Fruit fly (Drosophila melanogaster): ENCODE data around the gene CG15599.

The CG15599 gene

DNA sequence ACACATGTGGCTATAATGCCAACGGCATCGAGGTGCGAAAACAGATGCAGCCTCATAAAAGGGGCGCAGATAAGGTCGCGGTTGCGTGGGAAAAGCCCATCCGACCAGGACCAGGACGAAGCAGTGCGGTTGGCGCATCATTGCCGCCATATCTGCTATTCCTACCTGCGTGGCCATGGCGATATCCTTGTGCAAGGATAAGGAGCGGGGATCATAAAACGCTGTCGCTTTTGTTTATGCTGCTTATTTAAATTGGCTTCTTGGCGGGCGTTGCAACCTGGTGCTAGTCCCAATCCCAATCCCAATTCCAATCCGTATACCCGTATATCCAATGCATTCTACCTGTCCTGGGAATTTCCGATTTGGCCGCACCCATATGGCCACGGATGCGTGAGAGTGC lies 41.9 kb downstream of the CG15599 start:
- TF ChIP-seq rn (GFP tag; IDR thresholded peaks at IDR 0.05) (no peak), CG9948 (tag; optimal IDR thresholded peaks at IDR 0.05) (no peak), Ets98B (GFP tag; IDR thresholded peaks at IDR 0.05) (no peak), Pif1B (GFP tag; optimal IDR thresholded peaks at IDR 0.05) (no peak), EcR (GFP tag; optimal IDR thresholded peaks at IDR 0.05) (no peak), CG8159 (tag; optimal IDR thresholded peaks at IDR 0.05) (no peak), CG10348 (GFP tag; IDR thresholded peaks at IDR 0.05) (no peak), gl (tag; optimal IDR thresholded peaks at IDR 0.05) (no peak), Pif1A (GFP tag; optimal IDR thresholded peaks at IDR 0.05) (no peak), Snoo (tag; optimal IDR thresholded peaks at IDR 0.05) (no peak)

- TF ChIP-seq gl (tag; optimal IDR thresholded peaks at IDR 0.05) (no peak), D1 (tag; optimal IDR thresholded peaks at IDR 0.05) (no peak), CG4496 (GFP tag; IDR thresholded peaks at IDR 0.05) (no peak), Snoo (tag; optimal IDR thresholded peaks at IDR 0.05) (no peak), Pif1A (GFP tag; optimal IDR thresholded peaks at IDR 0.05) (no peak), CG14655 (GFP tag; optimal IDR thresholded peaks at IDR 0.05) (no peak)
Observed at dm6 chrX:15643922-15644321, 44.7 kb downstream of the CG15599 start, which contains the start of gene CG8117. Gene CG8117 (plus strand): TSS chrX:15644222.

DNA sequence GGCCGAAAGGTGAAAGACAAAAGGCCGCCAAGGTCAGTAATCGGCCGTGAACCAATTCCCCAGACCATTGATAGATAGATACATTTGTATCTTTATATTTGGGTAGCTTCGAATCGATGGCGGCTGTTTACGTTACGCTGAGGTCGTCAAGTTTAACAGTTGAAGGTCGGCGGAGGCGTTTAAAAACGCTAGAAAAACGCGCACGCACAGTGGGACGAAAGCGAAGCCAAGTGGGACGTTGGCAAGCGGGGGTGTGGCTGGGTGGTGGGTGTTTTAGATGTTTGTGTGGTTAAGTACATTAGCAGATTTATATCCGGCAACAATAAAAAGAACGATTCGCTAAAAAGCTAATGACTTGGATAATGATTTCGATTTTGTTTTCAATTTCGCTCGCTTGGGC lies 45.4 kb downstream of the CG15599 start:
- no peak for TF ChIP-seq CG9948 (tag; optimal IDR thresholded peaks at IDR 0.05)
- TF ChIP-seq CG4496 (GFP tag; IDR thresholded peaks at IDR 0.05) = no peak
- no peak for TF ChIP-seq Ets98B (GFP tag; IDR thresholded peaks at IDR 0.05)
- TF ChIP-seq CG32121 (GFP tag; IDR thresholded peaks at IDR 0.05) = no peak
- TF ChIP-seq Pif1A (GFP tag; optimal IDR thresholded peaks at IDR 0.05) = no peak
- TF ChIP-seq CG12605 (GFP tag; IDR thresholded peaks at IDR 0.05) = no peak
- no peak for TF ChIP-seq D1 (tag; optimal IDR thresholded peaks at IDR 0.05)
- no peak for TF ChIP-seq CG10348 (GFP tag; IDR thresholded peaks at IDR 0.05)
- TF ChIP-seq CG8301 (tag; optimal IDR thresholded peaks at IDR 0.05) = no peak
- no peak for TF ChIP-seq fd96Ca (GFP tag; IDR thresholded peaks at IDR 0.05)
- TF ChIP-seq Pif1B (GFP tag; optimal IDR thresholded peaks at IDR 0.05) = no peak
- TF ChIP-seq CG8159 (tag; optimal IDR thresholded peaks at IDR 0.05) = no peak
- TF ChIP-seq Snoo (tag; optimal IDR thresholded peaks at IDR 0.05) = no peak
- no peak for TF ChIP-seq EcR (GFP tag; optimal IDR thresholded peaks at IDR 0.05)
- TF ChIP-seq CG34367 (tag; optimal IDR thresholded peaks at IDR 0.05) = no peak
- no peak for TF ChIP-seq CG17806 (tag; optimal IDR thresholded peaks at IDR 0.05)
- TF ChIP-seq CG14655 (GFP tag; optimal IDR thresholded peaks at IDR 0.05) = no peak
- no peak for TF ChIP-seq gl (tag; optimal IDR thresholded peaks at IDR 0.05)

- peak; percentile 34 for TF ChIP-seq D1 (tag; optimal IDR thresholded peaks at IDR 0.05)
- peak; percentile 64 for TF ChIP-seq CG34367 (tag; optimal IDR thresholded peaks at IDR 0.05)
- TF ChIP-seq EcR (GFP tag; optimal IDR thresholded peaks at IDR 0.05) = no peak
- no peak for TF ChIP-seq CG10348 (GFP tag; IDR thresholded peaks at IDR 0.05)
- no peak for TF ChIP-seq CG13204 (GFP tag; optimal IDR thresholded peaks at IDR 0.05)
- TF ChIP-seq CG9948 (tag; optimal IDR thresholded peaks at IDR 0.05) = peak; percentile 66
- TF ChIP-seq Snoo (tag; optimal IDR thresholded peaks at IDR 0.05) = peak; percentile 66
- no peak for TF ChIP-seq fd96Ca (GFP tag; IDR thresholded peaks at IDR 0.05)
- TF ChIP-seq CG14655 (GFP tag; optimal IDR thresholded peaks at IDR 0.05) = peak; percentile 57
- no peak for TF ChIP-seq Ets98B (GFP tag; IDR thresholded peaks at IDR 0.05)
- TF ChIP-seq CG8301 (tag; optimal IDR thresholded peaks at IDR 0.05) = peak; percentile 33
- TF ChIP-seq CG4496 (GFP tag; IDR thresholded peaks at IDR 0.05) = 0 out of 3 replicates have a peak, but pooled peaks have one; percentile 26
- TF ChIP-seq CG8159 (tag; optimal IDR thresholded peaks at IDR 0.05) = peak; percentile 81
- peak; percentile 69 for TF ChIP-seq CG17806 (tag; optimal IDR thresholded peaks at IDR 0.05)
- TF ChIP-seq gl (tag; optimal IDR thresholded peaks at IDR 0.05) = peak; percentile 6
- TF ChIP-seq CG12605 (GFP tag; IDR thresholded peaks at IDR 0.05) = no peak
- TF ChIP-seq rn (GFP tag; IDR thresholded peaks at IDR 0.05) = no peak
- TF ChIP-seq Pif1B (GFP tag; optimal IDR thresholded peaks at IDR 0.05) = peak; percentile 66
- TF ChIP-seq Pif1A (GFP tag; optimal IDR thresholded peaks at IDR 0.05) = peak; percentile 63
- TF ChIP-seq CG32121 (GFP tag; IDR thresholded peaks at IDR 0.05) = no peak
- TF ChIP-seq CG15710 (tag; optimal IDR thresholded peaks at IDR 0.05) = peak; percentile 80
Observed at dm6 chrX:15642056-15642455, 46.6 kb downstream of the CG15599 start.

DNA sequence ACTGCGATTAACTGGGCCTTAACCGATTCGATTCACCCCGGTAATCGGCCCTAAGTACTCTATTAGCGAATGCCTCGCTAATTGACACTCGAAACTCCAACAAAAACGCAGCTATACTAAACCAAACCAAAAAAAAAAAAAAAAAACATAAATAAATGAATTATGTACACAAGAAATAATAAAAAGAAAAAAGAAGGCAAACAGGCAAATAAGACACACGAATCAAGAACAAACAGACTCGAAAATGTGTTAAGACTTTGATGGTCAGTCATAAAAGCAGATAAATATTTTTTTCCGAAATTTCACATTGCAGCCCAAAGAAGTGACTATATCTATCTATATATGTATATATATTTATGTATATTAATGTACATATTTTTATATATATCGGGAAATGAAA lies 48.7 kb downstream of the CG15599 start:
- no peak for TF ChIP-seq CG8301 (tag; optimal IDR thresholded peaks at IDR 0.05)
- no peak for TF ChIP-seq Pif1B (GFP tag; optimal IDR thresholded peaks at IDR 0.05)
- no peak for TF ChIP-seq CG32121 (GFP tag; IDR thresholded peaks at IDR 0.05)
- TF ChIP-seq CG15710 (tag; optimal IDR thresholded peaks at IDR 0.05) = no peak
- no peak for TF ChIP-seq Pif1A (GFP tag; optimal IDR thresholded peaks at IDR 0.05)
- no peak for TF ChIP-seq CG10348 (GFP tag; IDR thresholded peaks at IDR 0.05)
- TF ChIP-seq CG17806 (tag; optimal IDR thresholded peaks at IDR 0.05) = no peak
- no peak for TF ChIP-seq CG4496 (GFP tag; IDR thresholded peaks at IDR 0.05)
- no peak for TF ChIP-seq CG13204 (GFP tag; optimal IDR thresholded peaks at IDR 0.05)
- no peak for TF ChIP-seq Ets98B (GFP tag; IDR thresholded peaks at IDR 0.05)

DNA sequence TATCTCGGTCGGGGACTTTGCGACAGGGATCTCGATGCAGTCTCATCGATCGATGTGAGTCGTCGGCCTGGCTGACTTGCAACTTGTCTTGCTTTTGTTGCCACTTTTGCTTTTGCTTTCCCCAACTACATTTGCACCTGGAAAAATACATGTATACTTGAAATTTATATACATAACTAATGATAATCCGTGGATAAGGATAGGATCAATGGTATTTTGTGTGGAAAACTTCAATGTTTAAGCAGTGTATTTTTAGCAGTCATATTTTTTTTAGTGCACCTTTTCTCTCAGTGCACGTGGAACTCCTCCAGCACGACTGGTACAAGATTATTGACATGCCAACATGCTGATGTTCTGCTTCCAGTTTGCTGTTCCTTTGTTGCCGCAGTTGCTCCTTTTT lies 49.6 kb downstream of the CG15599 start:
- TF ChIP-seq CG17806 (tag; optimal IDR thresholded peaks at IDR 0.05) (peak; percentile 53), rn (GFP tag; IDR thresholded peaks at IDR 0.05) (0 out of 2 replicates have a peak, but pooled peaks have one; percentile 5), Ets98B (GFP tag; IDR thresholded peaks at IDR 0.05) (peak; percentile 57), CG8301 (tag; optimal IDR thresholded peaks at IDR 0.05) (peak; percentile 83), CG14655 (GFP tag; optimal IDR thresholded peaks at IDR 0.05) (peak; percentile 85), fd96Ca (GFP tag; IDR thresholded peaks at IDR 0.05) (peak; percentile 63; the same call in 2 of the 3 replicates), Pif1A (GFP tag; optimal IDR thresholded peaks at IDR 0.05) (peak; percentile 24), gl (tag; optimal IDR thresholded peaks at IDR 0.05) (no peak), CG34367 (tag; optimal IDR thresholded peaks at IDR 0.05) (peak; percentile 23), CG10348 (GFP tag; IDR thresholded peaks at IDR 0.05) (no peak), CG9948 (tag; optimal IDR thresholded peaks at IDR 0.05) (peak; percentile 61), CG12605 (GFP tag; IDR thresholded peaks at IDR 0.05) (peak; percentile 47; the same call in 1 of the 2 replicates), Snoo (tag; optimal IDR thresholded peaks at IDR 0.05) (no peak), CG4496 (GFP tag; IDR thresholded peaks at IDR 0.05) (peak; percentile 77), Pif1B (GFP tag; optimal IDR thresholded peaks at IDR 0.05) (peak; percentile 48), CG32121 (GFP tag; IDR thresholded peaks at IDR 0.05) (no peak), CG8159 (tag; optimal IDR thresholded peaks at IDR 0.05) (peak; percentile 37), CG15710 (tag; optimal IDR thresholded peaks at IDR 0.05) (peak; percentile 30)

Data from whole organism, pupa.